In genomic region chrX:3379364-3379983, dm6 we compare ENCODE assay signal across 5 fruit fly cellular contexts.
TF ChIP-seq lines count a peak whose summit lies in the region.

No protein-coding gene starts in this region.

- TF ChIP-seq CTCF in whole organism, embryonic (GFP tag; optimal IDR thresholded peaks at IDR 0.05; lab: Kevin White, UChicago), result no peak

TF ChIP-seq in whole organism, adult, 20 proteins besides CTCF, POLR2A, EP300 and RAD21:
- TF ChIP-seq kay (GFP tag; lab: Kevin White, UChicago; ENCODE audit: borderline replicate concordance), result no peak
- TF ChIP-seq Mnt (GFP tag; optimal IDR thresholded peaks at IDR 0.05; lab: Kevin White, UChicago), result peak; percentile 21

TF ChIP-seq in whole organism, embryonic, 481 proteins besides CTCF, POLR2A, EP300 and RAD21 (continues in another document):
- peak; percentile 33 for TF ChIP-seq CG9727 (GFP tag; optimal IDR thresholded peaks at IDR 0.05; lab: Kevin White, UChicago)
- peak; percentile 91 for TF ChIP-seq ftz-f1 (GFP tag; optimal IDR thresholded peaks at IDR 0.05; lab: Kevin White, UChicago)
- TF ChIP-seq GATAe (GFP tag; conservative IDR thresholded peaks at IDR 0.05; lab: Robert Waterston, UW), result no peak
- peak; percentile 96 for TF ChIP-seq CG11504 (tag; optimal IDR thresholded peaks at IDR 0.05; lab: Kevin White, UChicago)
- no peak for TF ChIP-seq CG12219 (GFP tag; optimal IDR thresholded peaks at IDR 0.05; lab: Kevin White, UChicago)
- no peak for TF ChIP-seq esg (GFP tag; conservative IDR thresholded peaks at IDR 0.05; lab: Robert Waterston, UW)
- TF ChIP-seq bowl (GFP tag; IDR thresholded peaks at IDR 0.05; lab: Robert Waterston, UW), result no peak
- TF ChIP-seq row (GFP tag; IDR thresholded peaks at IDR 0.05; lab: Robert Waterston, UW), result no peak
- TF ChIP-seq Hey (tag; optimal IDR thresholded peaks at IDR 0.05; lab: Kevin White, UChicago), result peak; percentile 36
- no peak for TF ChIP-seq yki (optimal IDR thresholded peaks at IDR 0.05; lab: Kevin White, UChicago)
- no peak for TF ChIP-seq lbe (GFP tag; optimal IDR thresholded peaks at IDR 0.05; lab: Kevin White, UChicago)
- TF ChIP-seq CG34376 (GFP tag; optimal IDR thresholded peaks at IDR 0.05; lab: Kevin White, UChicago), result peak; percentile 26
- TF ChIP-seq Adf1 (GFP tag; IDR thresholded peaks at IDR 0.05; lab: Robert Waterston, UW), result peak; percentile 85
- peak in 1 of 2 experiments; percentile 44 for TF ChIP-seq Trl (optimal IDR thresholded peaks at IDR 0.05; lab: Kevin White, UChicago)
- TF ChIP-seq Trl (GFP tag; optimal IDR thresholded peaks at IDR 0.05; lab: Kevin White, UChicago), result no peak
- peak; percentile 44 for TF ChIP-seq CG13894 (tag; optimal IDR thresholded peaks at IDR 0.05; lab: Kevin White, UChicago)
- peak; percentile 76 for TF ChIP-seq Med (GFP tag; lab: Kevin White, UChicago)
- TF ChIP-seq chinmo (GFP tag; IDR thresholded peaks at IDR 0.05; lab: Robert Waterston, UW; ENCODE audit: partially characterized antibody), result peak; percentile 75; the same call in 3 of the 4 replicates
- no peak for TF ChIP-seq Kr (GFP tag; optimal IDR thresholded peaks at IDR 0.05; lab: Kevin White, UChicago)
- TF ChIP-seq cwo (GFP tag; optimal IDR thresholded peaks at IDR 0.05; lab: Kevin White, UChicago), result peak; percentile 91
- no peak for TF ChIP-seq zen2 (GFP tag; IDR thresholded peaks at IDR 0.05; lab: Robert Waterston, UW; ENCODE audit: partially characterized antibody)
- TF ChIP-seq sqz (GFP tag; optimal IDR thresholded peaks at IDR 0.05; lab: Kevin White, UChicago), result peak; percentile 89

TF ChIP-seq in whole organism, prepupa, 60 proteins besides CTCF, POLR2A, EP300 and RAD21:
- TF ChIP-seq eg (GFP tag; IDR thresholded peaks at IDR 0.05; lab: Robert Waterston, UW) (peak; percentile 16; the same call in 1 of the 3 replicates), fkh (GFP tag; optimal IDR thresholded peaks at IDR 0.05; lab: Kevin White, UChicago) (peak; percentile 8), Met (GFP tag; optimal IDR thresholded peaks at IDR 0.05; lab: Kevin White, UChicago) (peak; percentile 21), CG6163 (GFP tag; IDR thresholded peaks at IDR 0.05; lab: Robert Waterston, UW) (peak; percentile 51; the same call in 1 of the 3 replicates), Eip78C (GFP tag; lab: Kevin White, UChicago) (peak; percentile 7), Blimp-1 (GFP tag; optimal IDR thresholded peaks at IDR 0.05; lab: Kevin White, UChicago) (no peak), svp (GFP tag; lab: Kevin White, UChicago) (peak; percentile 76), CG11294 (GFP tag; IDR thresholded peaks at IDR 0.05; lab: Robert Waterston, UW) (no peak), ss (GFP tag; optimal IDR thresholded peaks at IDR 0.05; lab: Kevin White, UChicago) (peak in 1 of 2 experiments; percentile 4), esn (GFP tag; optimal IDR thresholded peaks at IDR 0.05; lab: Kevin White, UChicago) (no peak)

TF ChIP-seq in whole organism, pupa, 21 proteins besides CTCF, POLR2A, EP300 and RAD21:
- no peak for TF ChIP-seq CG9948 (tag; optimal IDR thresholded peaks at IDR 0.05; lab: Kevin White, UChicago)
- TF ChIP-seq fd96Ca (GFP tag; IDR thresholded peaks at IDR 0.05; lab: Robert Waterston, UW), result 0 out of 3 replicates have a peak, but pooled peaks have one; percentile 15
- TF ChIP-seq EcR (GFP tag; optimal IDR thresholded peaks at IDR 0.05; lab: Kevin White, UChicago), result peak; percentile 12
- no peak for TF ChIP-seq CG14655 (GFP tag; optimal IDR thresholded peaks at IDR 0.05; lab: Kevin White, UChicago)
- TF ChIP-seq D1 (tag; optimal IDR thresholded peaks at IDR 0.05; lab: Kevin White, UChicago), result no peak
- no peak for TF ChIP-seq Snoo (tag; optimal IDR thresholded peaks at IDR 0.05; lab: Kevin White, UChicago)

TF ChIP-seq in whole organism, wandering third instar larva, 38 proteins besides CTCF, POLR2A, EP300 and RAD21:
- TF ChIP-seq h (GFP tag; optimal IDR thresholded peaks at IDR 0.05; lab: Kevin White, UChicago) (peak; percentile 4), Myc (optimal IDR thresholded peaks at IDR 0.05; lab: Kevin White, UChicago) (no peak)
